Worm (Caenorhabditis elegans) whole organism, L4 larva: ENCODE data around the gene fbxb-112.

Source experiments
- F10B5.3 ChIP-seq: sonication (generic microtip); optimal IDR thresholded peaks from 2 replicates; lab custom pipeline; 2016; ENCODE audit warnings: mild to moderate bottlenecking, missing genetic modification characterization, missing compliant biosample characterization
- Y48G9A.11 ChIP-seq: fragments of 200-800 bp; sonication (Bioruptor generic); IDR thresholded peaks from 2 replicates; pipeline ENCODE4 v1.3.6; 2022; ENCODE audit warnings: missing genetic modification reagents, missing genetic modification characterization, missing compliant biosample characterization
- Y75B8A.6 ChIP-seq: fragments of 200-800 bp; sonication (Bioruptor generic); IDR thresholded peaks from 2 replicates; pipeline ENCODE4 v1.3.6; 2022; ENCODE audit warnings: missing genetic modification reagents, missing genetic modification characterization, missing compliant biosample characterization
- aly-2 ChIP-seq: sonication (generic microtip); optimal IDR thresholded peaks from 2 replicates; lab custom pipeline; 2018; ENCODE audit warnings: missing biosample characterization, missing genetic modification characterization
- arid-1 ChIP-seq: fragments of 200-800 bp; sonication (Bioruptor generic); conservative IDR thresholded peaks from 2 replicates; pipeline ENCODE4 v1.3.6; 2022; ENCODE audit warnings: missing genetic modification reagents, missing genetic modification characterization, missing compliant biosample characterization
- egl-43 ChIP-seq: fragments of 200-800 bp; sonication (Bioruptor generic); IDR thresholded peaks from 2 replicates; pipeline ENCODE4 v1.3.6; 2022; ENCODE audit warnings: missing genetic modification reagents, missing genetic modification characterization, missing compliant biosample characterization
- gei-8 ChIP-seq: fragments of 200-800 bp; sonication (Bioruptor generic); optimal IDR thresholded peaks from 2 replicates; lab custom pipeline; 2018; ENCODE audit warnings: mild to moderate bottlenecking, missing genetic modification characterization, missing compliant biosample characterization
- nhr-11 ChIP-seq: fragments of 150-350 bp; optimal IDR thresholded peaks from 2 replicates; lab custom pipeline; 2014; ENCODE audit warnings: missing biosample characterization, missing genetic modification characterization
- nhr-237 ChIP-seq: sonication (generic microtip); optimal IDR thresholded peaks from 2 replicates; lab custom pipeline; 2017; ENCODE audit warnings: missing biosample characterization, missing genetic modification characterization
- php-3 ChIP-seq: fragments of 200-800 bp; sonication (Bioruptor generic); IDR thresholded peaks from 2 replicates; pipeline ENCODE4 v1.3.6; 2022; ENCODE audit warnings: missing genetic modification reagents, missing genetic modification characterization, missing compliant biosample characterization
- unc-62 ChIP-seq, 3 experiments: fragments of 150-350 bp in 1 of 3; sonication (generic microtip); optimal IDR thresholded peaks in 2 of 3; peaks in 1 of 3; 1 replicate in 1 of 3; 2 replicates in 2 of 3; lab custom pipeline; 2014 to 2017; ENCODE audit warnings: missing biosample characterization in 3 of 3, missing genetic modification characterization in 3 of 3, missing genetic modification reagents in 3 of 3, missing genotype in 1 of 3

DNA sequence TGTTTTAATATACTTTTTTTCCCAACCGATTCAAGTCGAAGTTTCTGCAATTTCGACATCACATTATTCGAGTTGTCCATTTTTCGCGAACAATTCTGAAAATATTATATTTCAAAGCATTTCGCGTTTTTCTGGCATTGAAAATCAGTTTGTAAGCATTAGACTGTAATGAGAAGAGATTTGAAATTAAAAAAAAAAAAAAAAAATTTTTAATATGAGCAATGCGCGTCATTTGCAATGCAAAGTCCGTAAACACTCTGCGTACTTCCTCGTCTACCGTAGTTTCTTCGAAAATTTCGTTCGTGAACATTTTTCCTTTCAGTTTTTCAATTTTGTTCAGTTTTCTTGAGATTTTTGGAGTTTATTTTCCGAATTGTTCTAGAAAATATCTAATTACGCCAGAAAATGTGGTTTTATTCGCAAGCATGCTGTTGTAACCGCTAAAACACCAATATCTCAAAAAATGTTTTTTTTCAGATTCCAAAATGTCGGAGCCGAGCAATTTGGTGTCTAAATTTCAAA lies 45.6 kb upstream of the fbxb-112 start, which contains the start of the genes C16C8.5 and C16C8.16:
- TF ChIP-seq unc-62 (GFP tag; optimal IDR thresholded peaks at IDR 0.05 in 1 of 2; lab: Kevin White, UChicago): no peak
- no peak for TF ChIP-seq unc-62 (tag; optimal IDR thresholded peaks at IDR 0.05; lab: Kevin White, UChicago)
- TF ChIP-seq gei-8 (GFP tag; lab: Kevin White, UChicago): no peak
- TF ChIP-seq nhr-11 (tag; lab: Kevin White, UChicago): no peak
- TF ChIP-seq aly-2 (tag; lab: Kevin White, UChicago): no peak
- no peak for TF ChIP-seq php-3
- no peak for TF ChIP-seq Y48G9A.11 (GFP tag; lab: Robert Waterston, UW)
- no peak for TF ChIP-seq nhr-237 (tag; lab: Kevin White, UChicago)
- no peak for TF ChIP-seq F10B5.3 (tag; lab: Kevin White, UChicago)
- no peak for TF ChIP-seq egl-43 (GFP tag; lab: Robert Waterston, UW)
- TF ChIP-seq arid-1: no peak
- TF ChIP-seq Y75B8A.6 (GFP tag; lab: Robert Waterston, UW): no peak
